Worm (Caenorhabditis elegans) whole organism, mixed stage, embryonic: ENCODE results near the gene malt-1.
A peak's percentile ranks its signal among the peaks of the same experiment; 100 is the strongest.

ENCODE experiments used
- M03D4.4 ChIP-seq: sonication (generic microtip); optimal IDR thresholded peaks from 2 replicates; lab custom pipeline; 2017; ENCODE audit warnings: mild to moderate bottlenecking, missing genetic modification characterization, missing compliant biosample characterization
- bed-3 ChIP-seq: fragments of 200-800 bp; sonication (Bioruptor generic); optimal IDR thresholded peaks from 3 replicates; lab custom pipeline; 2018; ENCODE audit warnings: mild to moderate bottlenecking, missing genetic modification characterization, moderate library complexity, missing compliant biosample characterization
- blmp-1 ChIP-seq: fragments of 150-350 bp; optimal IDR thresholded peaks from 2 replicates; lab custom pipeline; 2014; ENCODE audit warnings: missing biosample characterization, missing genetic modification characterization
- ceh-39 ChIP-seq: fragments of 150-350 bp; optimal IDR thresholded peaks from 2 replicates; lab custom pipeline; 2014; ENCODE audit warnings: missing biosample characterization, missing genetic modification characterization
- ceh-43 ChIP-seq: fragments of 200-800 bp; sonication (Bioruptor generic); optimal IDR thresholded peaks from 2 replicates; lab custom pipeline; 2018; ENCODE audit warnings: mild to moderate bottlenecking, missing genetic modification characterization, moderate library complexity, missing compliant biosample characterization
- ceh-83 ChIP-seq: fragments of 200-800 bp; sonication (Bioruptor generic); optimal IDR thresholded peaks from 2 replicates; lab custom pipeline; 2018; ENCODE audit warnings: mild to moderate bottlenecking, missing genetic modification characterization, missing compliant biosample characterization
- ces-1 ChIP-seq: fragments of 150-350 bp; optimal IDR thresholded peaks from 2 replicates; lab custom pipeline; 2014; ENCODE audit warnings: missing biosample characterization, missing genetic modification reagents, missing genetic modification characterization
- cnd-1 ChIP-seq: fragments of 200-800 bp; sonication (Bioruptor generic); optimal IDR thresholded peaks from 2 replicates; lab custom pipeline; 2018; ENCODE audit warnings: mild to moderate bottlenecking, missing genetic modification characterization, missing compliant biosample characterization
- drap-1 ChIP-seq: fragments of 200-800 bp; sonication (Bioruptor generic); optimal IDR thresholded peaks from 3 replicates; lab custom pipeline; 2018; ENCODE audit warnings: mild to moderate bottlenecking, missing genetic modification characterization, missing compliant biosample characterization
- elt-1 ChIP-seq: sonication (generic microtip); optimal IDR thresholded peaks from 2 replicates; lab custom pipeline; 2017; ENCODE audit warnings: missing genetic modification characterization, mild to moderate bottlenecking, missing compliant biosample characterization, antibody characterized with exemption, moderate library complexity, borderline replicate concordance; ENCODE audit not compliant: insufficient read depth
- elt-3 ChIP-seq: fragments of 150-350 bp; optimal IDR thresholded peaks from 2 replicates; lab custom pipeline; 2014; ENCODE audit warnings: missing biosample characterization, missing genetic modification characterization
- flh-1 ChIP-seq: fragments of 200-800 bp; sonication (Bioruptor generic); optimal IDR thresholded peaks from 2 replicates; lab custom pipeline; 2018; ENCODE audit warnings: mild to moderate bottlenecking, missing genetic modification characterization, moderate library complexity, missing compliant biosample characterization
- ham-2 ChIP-seq: fragments of 200-800 bp; sonication (Bioruptor generic); optimal IDR thresholded peaks from 2 replicates; lab custom pipeline; 2018; ENCODE audit warnings: mild to moderate bottlenecking, missing genetic modification characterization, missing compliant biosample characterization
- hlh-1 ChIP-seq: fragments of 150-350 bp; optimal IDR thresholded peaks from 2 replicates; lab custom pipeline; 2014; ENCODE audit warnings: missing biosample characterization, missing genetic modification reagents, missing genetic modification characterization
- lin-13 ChIP-seq: fragments of 150-350 bp; optimal IDR thresholded peaks from 2 replicates; lab custom pipeline; 2014; ENCODE audit warnings: missing biosample characterization, missing genetic modification characterization
- lin-32 ChIP-seq: fragments of 200-800 bp; sonication (Bioruptor generic); optimal IDR thresholded peaks from 2 replicates; lab custom pipeline; 2018; ENCODE audit warnings: mild to moderate bottlenecking, missing genetic modification characterization, missing compliant biosample characterization
- lsy-2 ChIP-seq: fragments of 150-350 bp; optimal IDR thresholded peaks from 2 replicates; lab custom pipeline; 2014; ENCODE audit warnings: missing biosample characterization, missing genetic modification characterization
- mab-5 ChIP-seq: fragments of 150-350 bp; optimal IDR thresholded peaks from 2 replicates; lab custom pipeline; 2014; ENCODE audit warnings: missing biosample characterization, missing genetic modification characterization
- mep-1 ChIP-seq: fragments of 150-350 bp; optimal IDR thresholded peaks from 2 replicates; lab custom pipeline; 2017; ENCODE audit warnings: missing biosample characterization, missing genetic modification reagents, missing genetic modification characterization, inconsistent platforms
- mls-2 ChIP-seq: sonication (generic microtip); optimal IDR thresholded peaks from 2 replicates; lab custom pipeline; 2016; ENCODE audit warnings: mild to moderate bottlenecking, missing genetic modification characterization, moderate library complexity, missing compliant biosample characterization
- nhr-12 ChIP-seq: fragments of 150-350 bp; optimal IDR thresholded peaks from 2 replicates; lab custom pipeline; 2014; ENCODE audit warnings: missing biosample characterization, missing genetic modification characterization
- nhr-2 ChIP-seq: fragments of 150-350 bp; optimal IDR thresholded peaks from 2 replicates; lab custom pipeline; 2014; ENCODE audit warnings: missing biosample characterization, missing genetic modification characterization
- nhr-28 ChIP-seq: fragments of 150-350 bp; optimal IDR thresholded peaks from 2 replicates; lab custom pipeline; 2014; ENCODE audit warnings: missing biosample characterization, missing genetic modification characterization
- nhr-76 ChIP-seq: sonication (generic microtip); optimal IDR thresholded peaks from 2 replicates; lab custom pipeline; 2017; ENCODE audit warnings: missing biosample characterization, missing genetic modification characterization
- pha-4 ChIP-seq: fragments of 150-350 bp; optimal IDR thresholded peaks from 2 replicates; lab custom pipeline; 2018; ENCODE audit warnings: missing biosample characterization, missing genetic modification reagents, missing genetic modification characterization
- sem-2 ChIP-seq: fragments of 200-800 bp; sonication (Bioruptor generic); optimal IDR thresholded peaks from 2 replicates; lab custom pipeline; 2018; ENCODE audit warnings: mild to moderate bottlenecking, missing genetic modification characterization, missing compliant biosample characterization
- snpc-4 ChIP-seq: fragments of 150-350 bp; optimal IDR thresholded peaks from 2 replicates; lab custom pipeline; 2014; ENCODE audit warnings: missing biosample characterization, missing genetic modification characterization
- sptf-1 ChIP-seq: sonication (generic microtip); optimal IDR thresholded peaks from 2 replicates; lab custom pipeline; 2017; ENCODE audit warnings: mild to moderate bottlenecking, missing genetic modification characterization, moderate library complexity, missing compliant biosample characterization
- tbx-8 ChIP-seq: fragments of 200-800 bp; sonication (Bioruptor generic); optimal IDR thresholded peaks from 2 replicates; lab custom pipeline; 2018; ENCODE audit warnings: mild to moderate bottlenecking, missing genetic modification characterization, moderate library complexity, missing compliant biosample characterization
- unc-120 ChIP-seq: sonication (generic microtip); optimal IDR thresholded peaks from 2 replicates; lab custom pipeline; 2017; ENCODE audit warnings: missing genetic modification characterization, missing compliant biosample characterization; ENCODE audit not compliant: poor library complexity, severe bottlenecking
- unc-39 ChIP-seq: fragments of 150-350 bp; optimal IDR thresholded peaks from 2 replicates; lab custom pipeline; 2014; ENCODE audit warnings: missing biosample characterization, missing genetic modification characterization
- unc-62 ChIP-seq: fragments of 150-350 bp; optimal IDR thresholded peaks from 2 replicates; lab custom pipeline; 2014; ENCODE audit warnings: missing biosample characterization, missing genetic modification reagents, missing genetic modification characterization
- zip-8 ChIP-seq: fragments of 150-350 bp; optimal IDR thresholded peaks from 2 replicates; lab custom pipeline; 2014; ENCODE audit warnings: missing biosample characterization, missing genetic modification characterization
- ztf-11 ChIP-seq: fragments of 150-350 bp; optimal IDR thresholded peaks from 2 replicates; lab custom pipeline; 2014; ENCODE audit warnings: missing biosample characterization, missing genetic modification characterization

Gene malt-1

DNA sequence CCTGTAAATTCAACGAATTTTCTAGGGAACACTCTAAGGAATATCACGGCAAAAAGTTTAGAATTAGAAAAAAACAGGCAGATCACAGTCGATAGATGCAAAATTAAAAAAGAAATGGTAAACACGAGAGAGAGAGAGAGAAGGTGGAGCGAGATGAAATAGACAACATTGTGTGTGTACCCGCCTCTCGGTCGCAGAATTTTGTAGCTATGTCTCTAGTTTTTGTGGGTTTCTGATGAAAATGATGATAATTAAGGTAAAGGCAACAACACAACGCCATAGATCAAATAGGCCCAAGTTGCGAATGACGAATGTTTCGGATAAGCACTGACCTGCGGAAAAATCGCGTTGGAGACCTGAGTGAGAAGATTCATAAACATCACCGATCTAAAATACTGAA lies 22.4 kb upstream of the malt-1 start, which contains the start of gene sod-1:
Gene sod-1, minus strand, starts transcription at position 387 of the 400 bp plus-strand sequence.
- no peak for TF ChIP-seq sptf-1 (tag; lab: Kevin White, UChicago)
- no peak for TF ChIP-seq unc-62 (GFP tag; lab: Kevin White, UChicago)
- no peak for TF ChIP-seq ces-1
- TF ChIP-seq lin-32: no peak
- no peak for TF ChIP-seq nhr-12 (tag; lab: Kevin White, UChicago)
- TF ChIP-seq snpc-4 (tag; lab: Kevin White, UChicago): no peak
- no peak for TF ChIP-seq elt-3
- no peak for TF ChIP-seq tbx-8 (GFP tag; lab: Kevin White, UChicago)
- no peak for TF ChIP-seq unc-39 (tag; lab: Kevin White, UChicago)
- no peak for TF ChIP-seq zip-8 (tag; lab: Kevin White, UChicago)
- no peak for TF ChIP-seq nhr-2 (tag; lab: Kevin White, UChicago)
- no peak for TF ChIP-seq ceh-83 (GFP tag; lab: Kevin White, UChicago)
- TF ChIP-seq nhr-76 (tag; lab: Kevin White, UChicago): no peak
- TF ChIP-seq cnd-1 (tag; lab: Kevin White, UChicago): no peak
- no peak for TF ChIP-seq ceh-43 (GFP tag; lab: Kevin White, UChicago)
- no peak for TF ChIP-seq sem-2
- no peak for TF ChIP-seq hlh-1 (tag; lab: Kevin White, UChicago)
- TF ChIP-seq ceh-39: no peak
- TF ChIP-seq ham-2 (GFP tag; lab: Kevin White, UChicago): no peak

DNA sequence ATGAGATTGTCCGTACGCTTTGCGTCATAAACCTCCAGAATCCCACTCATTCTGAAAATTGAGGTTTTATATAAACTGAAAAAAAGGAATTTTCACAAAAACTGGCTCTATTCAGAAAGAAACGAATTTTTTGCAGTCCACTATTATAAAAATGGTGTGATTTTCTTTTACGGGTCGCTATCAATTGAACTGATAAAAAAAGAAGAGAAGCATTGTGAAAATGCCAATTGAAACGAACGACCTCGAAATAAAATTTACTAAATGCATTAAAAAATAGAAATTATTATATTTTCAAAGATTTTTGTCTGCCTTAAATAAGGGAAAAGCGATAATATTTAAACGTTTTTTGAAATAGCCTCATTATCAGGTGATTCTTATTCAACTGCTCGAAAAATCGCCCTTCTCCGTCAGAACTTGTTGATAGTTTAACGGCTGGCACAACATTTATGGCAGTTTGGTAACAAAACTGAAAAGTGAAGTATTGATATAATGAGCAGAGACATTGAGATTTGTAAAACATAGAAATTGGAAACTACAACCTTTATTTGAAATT lies 21.2 kb upstream of the malt-1 start, which contains the start of gene art-1:
Gene art-1, minus strand, starts transcription at position 51 of the 553 bp plus-strand sequence.
- no peak for TF ChIP-seq mep-1 (tag; lab: Kevin White, UChicago)
- no peak for TF ChIP-seq nhr-76 (tag; lab: Kevin White, UChicago)
- no peak for TF ChIP-seq unc-39 (tag; lab: Kevin White, UChicago)
- TF ChIP-seq ceh-39: no peak
- TF ChIP-seq unc-62 (GFP tag; lab: Kevin White, UChicago): no peak
- no peak for TF ChIP-seq ham-2 (GFP tag; lab: Kevin White, UChicago)
- TF ChIP-seq cnd-1 (tag; lab: Kevin White, UChicago): no peak
- TF ChIP-seq hlh-1 (tag; lab: Kevin White, UChicago): no peak
- no peak for TF ChIP-seq lin-32
- TF ChIP-seq pha-4 (tag; lab: Kevin White, UChicago): no peak
- no peak for TF ChIP-seq mab-5 (tag; lab: Kevin White, UChicago)
- no peak for TF ChIP-seq ztf-11 (tag; lab: Kevin White, UChicago)
- no peak for TF ChIP-seq nhr-12 (tag; lab: Kevin White, UChicago)
- no peak for TF ChIP-seq lin-13
- no peak for TF ChIP-seq sptf-1 (tag; lab: Kevin White, UChicago)
- TF ChIP-seq ceh-43 (GFP tag; lab: Kevin White, UChicago): no peak
- TF ChIP-seq flh-1 (GFP tag; lab: Kevin White, UChicago): no peak
- TF ChIP-seq nhr-28 (tag; lab: Kevin White, UChicago): no peak
- TF ChIP-seq blmp-1 (tag; lab: Kevin White, UChicago): no peak

DNA sequence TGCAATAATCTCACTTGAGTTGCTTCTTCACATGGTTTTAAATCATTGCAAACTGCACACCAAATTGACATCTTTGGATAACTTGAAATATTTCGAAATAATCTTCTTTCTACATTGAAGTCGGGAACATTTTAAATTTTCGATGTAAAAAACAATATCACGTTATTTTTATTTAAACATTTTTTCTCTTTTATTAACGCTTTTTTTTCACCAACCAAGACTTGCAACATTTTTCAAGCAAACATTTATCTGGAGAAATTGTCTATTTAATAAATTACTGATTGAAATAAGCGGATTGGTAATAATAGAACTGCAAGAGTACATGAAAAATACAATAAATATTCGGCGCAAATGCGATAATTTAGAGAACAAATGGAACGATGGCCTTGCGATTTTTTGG lies 19.4 kb upstream of the malt-1 start, which contains the start of gene C15F1.5:
Gene C15F1.5, minus strand, starts transcription at position 101 of the 400 bp plus-strand sequence.
- TF ChIP-seq ham-2 (GFP tag; lab: Kevin White, UChicago) (no peak), cnd-1 (tag; lab: Kevin White, UChicago) (no peak), nhr-28 (tag; lab: Kevin White, UChicago) (no peak), unc-39 (tag; lab: Kevin White, UChicago) (no peak), ceh-83 (GFP tag; lab: Kevin White, UChicago) (no peak), mls-2 (tag; lab: Kevin White, UChicago) (no peak), sem-2 (no peak), bed-3 (GFP tag; lab: Kevin White, UChicago) (no peak), nhr-12 (tag; lab: Kevin White, UChicago) (no peak), pha-4 (tag; lab: Kevin White, UChicago) (no peak), drap-1 (GFP tag; lab: Kevin White, UChicago) (no peak), ztf-11 (tag; lab: Kevin White, UChicago) (no peak), tbx-8 (GFP tag; lab: Kevin White, UChicago) (no peak), M03D4.4 (tag; lab: Kevin White, UChicago) (no peak)

DNA sequence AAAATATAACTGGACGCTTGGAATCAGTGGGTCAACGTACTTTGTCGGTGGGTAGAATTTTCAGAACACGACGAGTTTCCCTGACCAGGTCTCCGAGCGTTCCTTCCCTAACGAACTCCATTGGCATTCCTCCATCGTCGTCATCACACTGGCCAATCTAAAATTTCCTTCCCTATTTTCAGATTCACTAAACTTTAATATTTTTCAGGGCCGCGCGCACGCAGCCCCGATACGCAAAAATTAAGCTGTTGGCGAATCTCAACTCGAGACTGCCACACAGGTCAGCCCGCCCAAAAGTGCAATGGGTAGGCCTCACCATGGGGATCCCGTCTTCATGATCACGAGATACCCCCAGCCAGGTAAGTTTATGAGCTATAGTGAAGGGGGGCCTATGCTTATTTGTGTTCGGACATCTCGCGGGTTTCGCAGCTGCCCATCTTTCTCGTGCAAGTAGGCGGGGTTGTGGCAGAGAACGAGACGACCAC lies 17.1 kb upstream of the malt-1 start:
- TF ChIP-seq pha-4 (tag; lab: Kevin White, UChicago) (peak; percentile 39), ceh-83 (GFP tag; lab: Kevin White, UChicago) (peak; percentile 80), unc-120 (tag; lab: Kevin White, UChicago) (peak; percentile 53), lsy-2 (tag; lab: Kevin White, UChicago) (peak; percentile 22), ham-2 (GFP tag; lab: Kevin White, UChicago) (peak; percentile 66), sptf-1 (tag; lab: Kevin White, UChicago) (peak; percentile 65), nhr-28 (tag; lab: Kevin White, UChicago) (no peak), nhr-12 (tag; lab: Kevin White, UChicago) (no peak), lin-32 (peak; percentile 42), unc-39 (tag; lab: Kevin White, UChicago) (no peak), nhr-76 (tag; lab: Kevin White, UChicago) (no peak), mep-1 (tag; lab: Kevin White, UChicago) (peak; percentile 6), sem-2 (peak; percentile 55), mls-2 (tag; lab: Kevin White, UChicago) (peak; percentile 31), nhr-2 (tag; lab: Kevin White, UChicago) (no peak), ces-1 (peak; percentile 2), M03D4.4 (tag; lab: Kevin White, UChicago) (peak; percentile 65), lin-13 (peak; percentile 72), unc-62 (GFP tag; lab: Kevin White, UChicago) (peak; percentile 5), blmp-1 (tag; lab: Kevin White, UChicago) (no peak), drap-1 (GFP tag; lab: Kevin White, UChicago) (peak; percentile 63), elt-1 (tag; lab: Kevin White, UChicago) (no peak), ztf-11 (tag; lab: Kevin White, UChicago) (no peak), flh-1 (GFP tag; lab: Kevin White, UChicago) (peak; percentile 27), elt-3 (no peak), hlh-1 (tag; lab: Kevin White, UChicago) (peak; percentile 46), ceh-39 (peak; percentile 69), cnd-1 (tag; lab: Kevin White, UChicago) (peak; percentile 82), tbx-8 (GFP tag; lab: Kevin White, UChicago) (peak; percentile 43)
